Fruit fly (Drosophila melanogaster): ENCODE data around the gene CG13251.
A peak's percentile ranks its signal among the peaks of the same experiment; 100 is the strongest.

CG13251 gene

DNA sequence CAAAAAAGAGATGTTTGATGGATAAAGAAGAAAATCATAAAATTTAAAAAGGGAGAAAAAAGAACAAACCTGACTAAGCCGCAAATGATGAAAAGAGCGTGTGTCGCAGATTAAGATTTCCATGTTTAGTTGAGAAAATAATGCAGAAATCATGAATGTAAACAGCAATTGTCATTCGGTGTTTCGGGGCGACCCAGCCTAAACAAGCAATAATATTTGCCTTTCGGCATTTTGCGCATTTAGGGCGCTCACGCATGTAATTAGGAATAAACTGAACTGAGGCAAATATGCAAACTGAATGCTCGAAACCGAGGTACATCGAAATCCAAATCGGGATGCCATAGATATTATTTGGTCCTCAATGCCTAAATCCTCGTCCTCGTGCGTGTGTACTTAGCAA, 7.8 kb upstream of the CG13251 start:
- TF ChIP-seq fkh (GFP tag; optimal IDR thresholded peaks at IDR 0.05) (peak; percentile 41), CG4318 (GFP tag; optimal IDR thresholded peaks at IDR 0.05) (no peak), CG11762 (GFP tag; optimal IDR thresholded peaks at IDR 0.05; ENCODE audit: insufficient read depth) (no peak), CG11902 (GFP tag; optimal IDR thresholded peaks at IDR 0.05) (no peak), CG32006 (GFP tag; optimal IDR thresholded peaks at IDR 0.05) (no peak), fd85E (GFP tag; optimal IDR thresholded peaks at IDR 0.05) (no peak)

dm6 chr3L:20630602-20631001, 6.4 kb upstream of the CG13251 start:
- peak; percentile 58 for TF ChIP-seq topi (GFP tag; optimal IDR thresholded peaks at IDR 0.05)
- TF ChIP-seq CG3919 (GFP tag; optimal IDR thresholded peaks at IDR 0.05), result peak; percentile 45
- no peak for TF ChIP-seq fd59A (GFP tag; optimal IDR thresholded peaks at IDR 0.05)
- peak; percentile 52 for TF ChIP-seq Sox102F (GFP tag; optimal IDR thresholded peaks at IDR 0.05)
- TF ChIP-seq CG34406 (GFP tag; optimal IDR thresholded peaks at IDR 0.05), result peak; percentile 48
- peak; percentile 48 for TF ChIP-seq lz (GFP tag; optimal IDR thresholded peaks at IDR 0.05)
- TF ChIP-seq CG31627 (GFP tag; optimal IDR thresholded peaks at IDR 0.05), result peak; percentile 53
- TF ChIP-seq pdm3 (GFP tag; optimal IDR thresholded peaks at IDR 0.05), result peak; percentile 51
- TF ChIP-seq CG6792 (GFP tag; optimal IDR thresholded peaks at IDR 0.05), result peak; percentile 44
- TF ChIP-seq esn (GFP tag; optimal IDR thresholded peaks at IDR 0.05), result peak; percentile 62
- TF ChIP-seq Eip78C (GFP tag), result peak; percentile 84
- peak; percentile 67 for TF ChIP-seq Met (GFP tag; optimal IDR thresholded peaks at IDR 0.05)
- TF ChIP-seq Eip93F (GFP tag; optimal IDR thresholded peaks at IDR 0.05), result no peak
- TF ChIP-seq CG11902 (GFP tag; optimal IDR thresholded peaks at IDR 0.05), result peak; percentile 34
- peak; percentile 9 for TF ChIP-seq CG10631 (GFP tag; optimal IDR thresholded peaks at IDR 0.05)
- TF ChIP-seq svp (GFP tag), result peak; percentile 83
- TF ChIP-seq CG10669 (GFP tag; optimal IDR thresholded peaks at IDR 0.05), result no peak
- TF ChIP-seq CG8319 (GFP tag; optimal IDR thresholded peaks at IDR 0.05), result peak; percentile 18
- TF ChIP-seq Smox (GFP tag; optimal IDR thresholded peaks at IDR 0.05), result peak; percentile 47
- TF ChIP-seq OdsH (GFP tag; optimal IDR thresholded peaks at IDR 0.05), result peak; percentile 47
- TF ChIP-seq Lpt (GFP tag; optimal IDR thresholded peaks at IDR 0.05), result no peak
- peak; percentile 28 for TF ChIP-seq Ets21C (GFP tag; optimal IDR thresholded peaks at IDR 0.05)
- TF ChIP-seq CG9139 (GFP tag; optimal IDR thresholded peaks at IDR 0.05), result no peak
- TF ChIP-seq CG32006 (GFP tag; optimal IDR thresholded peaks at IDR 0.05), result no peak
- no peak for TF ChIP-seq CG16779 (tag; optimal IDR thresholded peaks at IDR 0.05)
- TF ChIP-seq achi (GFP tag; optimal IDR thresholded peaks at IDR 0.05), result peak; percentile 43
- no peak for TF ChIP-seq CG3032 (tag; optimal IDR thresholded peaks at IDR 0.05)
- peak; percentile 28 for TF ChIP-seq Sox14 (GFP tag; optimal IDR thresholded peaks at IDR 0.05)
- TF ChIP-seq CG8632 (GFP tag; optimal IDR thresholded peaks at IDR 0.05), result peak; percentile 35
- TF ChIP-seq acj6 (GFP tag; optimal IDR thresholded peaks at IDR 0.05), result peak; percentile 49
- TF ChIP-seq cyc (GFP tag; optimal IDR thresholded peaks at IDR 0.05), result peak; percentile 52
- peak; percentile 55 for TF ChIP-seq Hr39 (GFP tag; optimal IDR thresholded peaks at IDR 0.05)
- peak; percentile 39 for TF ChIP-seq Eip75B (GFP tag; optimal IDR thresholded peaks at IDR 0.05)

DNA sequence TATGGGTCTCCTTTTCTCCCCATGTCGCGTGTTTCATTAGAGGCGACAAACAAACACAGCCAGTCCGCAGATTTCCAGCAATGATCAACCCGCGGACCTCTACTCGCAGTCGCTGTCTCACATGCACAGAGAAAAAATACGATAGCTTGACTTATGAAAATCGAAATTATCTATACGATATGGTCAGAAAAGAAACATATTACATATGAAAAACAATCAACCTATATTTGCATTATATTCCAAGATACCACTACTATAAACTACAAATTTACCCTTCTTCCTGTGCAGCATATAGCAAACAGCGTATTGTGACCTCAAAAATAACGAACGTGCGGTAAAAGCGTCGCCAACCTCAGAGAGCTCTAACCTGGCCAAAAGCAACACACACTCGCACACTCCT, 5.2 kb upstream of the CG13251 start:
- TF ChIP-seq pdm3 (GFP tag; optimal IDR thresholded peaks at IDR 0.05), result no peak
- no peak for TF ChIP-seq fd85E (GFP tag; optimal IDR thresholded peaks at IDR 0.05)
- peak; percentile 47 for TF ChIP-seq CG15336 (GFP tag; IDR thresholded peaks at IDR 0.05)
- TF ChIP-seq CG6163 (GFP tag; IDR thresholded peaks at IDR 0.05), result peak; percentile 71
- TF ChIP-seq Eip78C (GFP tag), result peak; percentile 76
- peak; percentile 37 for TF ChIP-seq CG32006 (GFP tag; optimal IDR thresholded peaks at IDR 0.05)

DNA sequence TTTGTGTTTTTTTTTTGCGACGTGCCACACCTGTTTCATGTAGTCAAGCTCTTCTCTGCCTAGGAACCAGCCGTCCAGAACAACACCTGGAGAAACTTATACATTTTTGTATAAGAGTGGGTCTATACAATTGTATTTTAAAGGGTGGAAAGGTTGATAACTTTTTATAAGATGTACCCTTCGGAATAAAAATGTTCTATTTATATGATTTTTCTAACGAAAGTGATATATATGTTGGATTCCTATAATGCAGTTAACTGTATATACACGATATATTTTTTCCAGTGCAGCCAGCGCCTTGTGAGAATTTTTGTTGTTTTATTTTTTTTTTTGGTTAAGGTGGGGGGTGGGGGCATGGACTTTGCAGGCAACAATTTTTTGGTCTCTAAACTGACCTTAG, 4.7 kb upstream of the CG13251 start:
- TF ChIP-seq CG10631 (GFP tag; optimal IDR thresholded peaks at IDR 0.05) (peak; percentile 65), Eip78C (GFP tag) (peak; percentile 81), achi (GFP tag; optimal IDR thresholded peaks at IDR 0.05) (peak; percentile 29), fkh (GFP tag; optimal IDR thresholded peaks at IDR 0.05) (no peak), CG3919 (GFP tag; optimal IDR thresholded peaks at IDR 0.05) (peak; percentile 60), lz (GFP tag; optimal IDR thresholded peaks at IDR 0.05) (no peak), CG1621 (tag; optimal IDR thresholded peaks at IDR 0.05) (peak; percentile 63), ss (GFP tag; optimal IDR thresholded peaks at IDR 0.05) (peak; percentile 73 to 83), Hr4 (GFP tag; optimal IDR thresholded peaks at IDR 0.05) (peak; percentile 20), CG15336 (GFP tag; IDR thresholded peaks at IDR 0.05) (peak; percentile 47), CG11294 (GFP tag; IDR thresholded peaks at IDR 0.05) (no peak), CG6808 (GFP tag; optimal IDR thresholded peaks at IDR 0.05) (peak; percentile 84), salr (GFP tag; optimal IDR thresholded peaks at IDR 0.05) (peak; percentile 34 to 39), net (GFP tag; optimal IDR thresholded peaks at IDR 0.05) (peak; percentile 41), CG11762 (GFP tag; optimal IDR thresholded peaks at IDR 0.05; ENCODE audit: insufficient read depth) (peak; percentile 22), pdm3 (GFP tag; optimal IDR thresholded peaks at IDR 0.05) (peak; percentile 51), Ets21C (GFP tag; optimal IDR thresholded peaks at IDR 0.05) (no peak), Lpt (GFP tag; optimal IDR thresholded peaks at IDR 0.05) (peak; percentile 51), CG6276 (GFP tag; optimal IDR thresholded peaks at IDR 0.05) (peak; percentile 20)
